Worm (Caenorhabditis elegans) whole organism, L4 larva: Measurements from ENCODE around the gene Y82E9BL.3.
"Not testable (repeated sequence)": the region's sequence is repeated elsewhere in the genome, so short reads cannot be mapped to it uniquely, and the experiment has no call there.

Experiments used
- F10B5.3 ChIP-seq: sonication (generic microtip); optimal IDR thresholded peaks from 2 replicates; lab custom pipeline; 2016; ENCODE audit warnings: mild to moderate bottlenecking, missing genetic modification characterization, missing compliant biosample characterization
- F44E2.7 ChIP-seq: fragments of 200-800 bp; sonication (Bioruptor generic); IDR thresholded peaks from 2 replicates; pipeline ENCODE4 v2.1.2; 2022; ENCODE audit warnings: missing genetic modification characterization, missing compliant biosample characterization
- Y75B8A.6 ChIP-seq: fragments of 200-800 bp; sonication (Bioruptor generic); IDR thresholded peaks from 2 replicates; pipeline ENCODE4 v1.3.6; 2022; ENCODE audit warnings: missing genetic modification reagents, missing genetic modification characterization, missing compliant biosample characterization
- ZK337.2 ChIP-seq: fragments of 200-800 bp; sonication (Bioruptor generic); IDR thresholded peaks from 2 replicates; pipeline ENCODE4 v1.3.6; 2022; ENCODE audit warnings: missing genetic modification reagents, missing genetic modification characterization, missing compliant biosample characterization
- attf-4 ChIP-seq: sonication (generic microtip); optimal IDR thresholded peaks from 3 replicates; lab custom pipeline; 2017; ENCODE audit warnings: missing biosample characterization, missing genetic modification characterization
- ceh-28 ChIP-seq: fragments of 150-350 bp; optimal IDR thresholded peaks from 2 replicates; lab custom pipeline; 2014; ENCODE audit warnings: missing biosample characterization, missing genetic modification reagents, missing genetic modification characterization
- ceh-44 ChIP-seq: fragments of 200-800 bp; sonication (Bioruptor generic); IDR thresholded peaks from 2 replicates; pipeline ENCODE4 v1.3.6; 2022; ENCODE audit warnings: missing genetic modification reagents, missing genetic modification characterization, missing compliant biosample characterization
- ceh-82 ChIP-seq: sonication (generic microtip); optimal IDR thresholded peaks from 2 replicates; lab custom pipeline; 2017; ENCODE audit warnings: missing biosample characterization, missing genetic modification characterization
- cey-2 ChIP-seq: sonication (generic microtip); optimal IDR thresholded peaks from 3 replicates; lab custom pipeline; 2017; ENCODE audit warnings: missing genetic modification characterization, mild to moderate bottlenecking, missing compliant biosample characterization, antibody characterized with exemption, borderline replicate concordance; ENCODE audit not compliant: insufficient read depth
- ctbp-1 ChIP-seq: fragments of 200-800 bp; sonication (Bioruptor generic); IDR thresholded peaks from 2 replicates; pipeline ENCODE4 v1.3.6; 2022; ENCODE audit warnings: missing genetic modification reagents, missing genetic modification characterization, missing compliant biosample characterization
- daf-12 ChIP-seq: fragments of 150-350 bp; optimal IDR thresholded peaks from 2 replicates; lab custom pipeline; 2014; ENCODE audit warnings: missing biosample characterization, missing genetic modification reagents, missing genetic modification characterization
- daf-19 ChIP-seq: fragments of 200-800 bp; sonication (Bioruptor generic); conservative IDR thresholded peaks from 2 replicates; pipeline ENCODE4 v1.3.6; 2022; ENCODE audit warnings: missing genetic modification characterization, missing compliant biosample characterization
- daf-8 ChIP-seq: fragments of 200-800 bp; sonication (Bioruptor generic); IDR thresholded peaks from 2 replicates; pipeline ENCODE4 v1.3.6; 2022; ENCODE audit warnings: missing genetic modification characterization, missing compliant biosample characterization
- dmd-8 ChIP-seq: fragments of 200-800 bp; sonication (Bioruptor generic); IDR thresholded peaks from 2 replicates; pipeline ENCODE4 v1.3.6; 2022; ENCODE audit warnings: missing genetic modification characterization, missing compliant biosample characterization
- dmd-9 ChIP-seq: fragments of 200-800 bp; sonication (Bioruptor generic); IDR thresholded peaks from 2 replicates; pipeline ENCODE4 v1.3.6; 2022; ENCODE audit warnings: missing genetic modification reagents, missing genetic modification characterization, missing compliant biosample characterization
- lin-15B ChIP-seq: fragments of 150-350 bp; sonication (generic microtip); optimal IDR thresholded peaks from 3 replicates; lab custom pipeline; 2014; ENCODE audit warnings: missing biosample characterization, missing genetic modification characterization
- lin-38 ChIP-seq: fragments of 200-800 bp; sonication (Bioruptor generic); IDR thresholded peaks from 2 replicates; pipeline ENCODE4 v1.3.6; 2022; ENCODE audit warnings: missing genetic modification reagents, missing genetic modification characterization, missing compliant biosample characterization
- lir-3 ChIP-seq: sonication (generic microtip); optimal IDR thresholded peaks from 2 replicates; lab custom pipeline; 2016; ENCODE audit warnings: mild to moderate bottlenecking, missing genetic modification characterization, missing compliant biosample characterization
- madf-5 ChIP-seq, 2 experiments: fragments of 200-800 bp; sonication (Bioruptor generic); IDR thresholded peaks; 2 replicates each; pipeline ENCODE4 v1.3.6; 2022; ENCODE audit warnings: missing compliant biosample characterization in 2 of 2, missing genetic modification characterization in 2 of 2
- mxl-2 ChIP-seq: fragments of 200-800 bp; sonication (Bioruptor generic); conservative IDR thresholded peaks from 2 replicates; pipeline ENCODE4 v1.3.6; 2022; ENCODE audit warnings: missing genetic modification reagents, missing genetic modification characterization, missing compliant biosample characterization
- nhr-11 ChIP-seq: fragments of 150-350 bp; optimal IDR thresholded peaks from 2 replicates; lab custom pipeline; 2014; ENCODE audit warnings: missing biosample characterization, missing genetic modification characterization
- nhr-237 ChIP-seq: sonication (generic microtip); optimal IDR thresholded peaks from 2 replicates; lab custom pipeline; 2017; ENCODE audit warnings: missing biosample characterization, missing genetic modification characterization
- nhr-25 ChIP-seq: sonication (generic microtip); optimal IDR thresholded peaks from 2 replicates; lab custom pipeline; 2017; ENCODE audit warnings: missing genetic modification characterization, mild to moderate bottlenecking, missing compliant biosample characterization, antibody characterized with exemption, moderate library complexity, borderline replicate concordance; ENCODE audit not compliant: insufficient read depth
- nhr-28 ChIP-seq: fragments of 150-350 bp; optimal IDR thresholded peaks from 2 replicates; lab custom pipeline; 2014; ENCODE audit warnings: missing biosample characterization, missing genetic modification characterization
- nhr-77 ChIP-seq: fragments of 150-350 bp; optimal IDR thresholded peaks from 2 replicates; lab custom pipeline; 2014; ENCODE audit warnings: missing biosample characterization, missing genetic modification characterization
- php-3 ChIP-seq: fragments of 200-800 bp; sonication (Bioruptor generic); IDR thresholded peaks from 2 replicates; pipeline ENCODE4 v1.3.6; 2022; ENCODE audit warnings: missing genetic modification reagents, missing genetic modification characterization, missing compliant biosample characterization
- saeg-2 ChIP-seq: fragments of 200-800 bp; sonication (Bioruptor generic); IDR thresholded peaks from 2 replicates; pipeline ENCODE4 v1.3.6; 2022; ENCODE audit warnings: missing genetic modification reagents, missing genetic modification characterization, missing compliant biosample characterization
- sdz-12 ChIP-seq: fragments of 200-800 bp; sonication (Bioruptor generic); optimal IDR thresholded peaks from 2 replicates; lab custom pipeline; 2018; ENCODE audit warnings: mild to moderate bottlenecking, missing genetic modification characterization, missing compliant biosample characterization
- skn-1 ChIP-seq: fragments of 150-350 bp; optimal IDR thresholded peaks from 2 replicates; lab custom pipeline; 2014; ENCODE audit warnings: missing biosample characterization, missing genetic modification characterization
- spr-1 ChIP-seq: sonication (generic microtip); optimal IDR thresholded peaks from 2 replicates; lab custom pipeline; 2016; ENCODE audit warnings: mild to moderate bottlenecking, missing genetic modification characterization, missing compliant biosample characterization
- tag-97 ChIP-seq: fragments of 200-800 bp; sonication (Bioruptor generic); IDR thresholded peaks from 2 replicates; pipeline ENCODE4 v1.3.6; 2022; ENCODE audit warnings: missing genetic modification characterization, missing compliant biosample characterization
- unc-62 ChIP-seq, 3 experiments: fragments of 150-350 bp in 1 of 3; sonication (generic microtip); optimal IDR thresholded peaks in 2 of 3; peaks in 1 of 3; 1 replicate in 1 of 3; 2 replicates in 2 of 3; lab custom pipeline; 2014 to 2017; ENCODE audit warnings: missing biosample characterization in 3 of 3, missing genetic modification characterization in 3 of 3, missing genetic modification reagents in 3 of 3, missing genotype in 1 of 3
- vab-7 ChIP-seq: fragments of 200-800 bp; sonication (Bioruptor generic); IDR thresholded peaks from 2 replicates; pipeline ENCODE4 v1.3.6; 2022; ENCODE audit warnings: missing genetic modification reagents, missing genetic modification characterization, missing compliant biosample characterization
- zag-1 ChIP-seq: fragments of 150-350 bp; optimal IDR thresholded peaks from 2 replicates; lab custom pipeline; 2014; ENCODE audit warnings: missing biosample characterization, missing genetic modification characterization
- zip-11 ChIP-seq: fragments of 200-800 bp; sonication (Bioruptor generic); IDR thresholded peaks from 2 replicates; pipeline ENCODE4 v1.3.6; 2022; ENCODE audit warnings: missing genetic modification characterization, missing compliant biosample characterization
- zip-2 ChIP-seq: fragments of 150-350 bp; optimal IDR thresholded peaks from 2 replicates; lab custom pipeline; 2014; ENCODE audit warnings: missing biosample characterization, missing genetic modification characterization
- ztf-11 ChIP-seq: fragments of 150-350 bp; optimal IDR thresholded peaks from 2 replicates; lab custom pipeline; 2014; ENCODE audit warnings: missing biosample characterization, missing genetic modification characterization

The Y82E9BL.3 gene

DNA sequence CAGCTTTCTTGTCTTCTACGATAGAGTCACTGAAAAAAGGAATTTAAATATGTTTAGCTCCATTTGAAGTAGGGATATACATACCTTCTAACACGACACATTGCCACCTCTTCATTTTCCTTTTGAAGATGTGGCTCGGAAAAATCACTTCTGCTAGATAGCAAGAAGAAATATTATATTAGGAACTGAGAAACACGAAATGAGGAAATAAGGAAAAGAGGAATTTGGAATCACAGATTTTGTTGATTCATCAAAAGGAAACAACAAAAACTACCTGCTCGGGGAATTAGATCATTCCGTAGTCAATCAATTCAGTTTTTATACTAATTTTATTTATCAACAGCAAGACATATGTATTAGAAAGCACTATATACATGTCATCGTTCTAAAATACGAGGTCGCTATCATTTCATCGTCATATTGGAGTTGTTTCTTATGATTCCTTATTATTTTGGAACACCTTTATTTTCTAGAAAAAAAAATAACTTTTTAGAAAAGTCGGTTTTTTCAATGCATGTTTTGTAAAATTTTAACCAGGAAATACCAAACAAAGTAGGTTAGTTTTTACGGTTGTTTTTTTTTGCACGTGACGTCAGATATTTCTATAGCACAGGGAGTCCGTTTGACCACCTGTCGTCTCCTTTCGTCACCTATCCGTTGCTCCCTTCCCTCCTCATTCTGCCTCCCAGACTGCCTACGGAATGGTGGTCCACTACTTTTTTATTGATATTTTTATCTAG lies 30.1 kb upstream of the Y82E9BL.3 start, which contains the start of the genes pals-21 and Y82E9BR.6:
TSS of gene pals-21 (minus strand) at position 101 of the 740 bp plus-strand sequence.
TSS of gene Y82E9BR.6 (plus strand) at position 690 of the 740 bp plus-strand sequence.
- no peak for TF ChIP-seq attf-4 (tag; lab: Kevin White, UChicago)
- TF ChIP-seq lin-38 (GFP tag; lab: Robert Waterston, UW): no peak
- TF ChIP-seq ceh-44 (GFP tag; lab: Robert Waterston, UW): no peak
- TF ChIP-seq cey-2 (tag; lab: Kevin White, UChicago): no peak
- TF ChIP-seq mxl-2 (GFP tag; lab: Robert Waterston, UW): no peak
- no peak for TF ChIP-seq daf-19 (GFP tag; lab: Robert Waterston, UW)
- TF ChIP-seq dmd-9 (GFP tag; lab: Robert Waterston, UW): no peak
- TF ChIP-seq spr-1 (tag; lab: Kevin White, UChicago): no peak
- no peak for TF ChIP-seq php-3
- no peak for TF ChIP-seq ceh-28 (tag; lab: Kevin White, UChicago)
- TF ChIP-seq dmd-8 (GFP tag; lab: Robert Waterston, UW): no peak
- TF ChIP-seq ztf-11 (tag; lab: Kevin White, UChicago): no peak
- TF ChIP-seq F44E2.7: no peak
- no peak for TF ChIP-seq ZK337.2 (GFP tag; lab: Robert Waterston, UW)
- no peak for TF ChIP-seq tag-97 (GFP tag; lab: Robert Waterston, UW)
- TF ChIP-seq vab-7 (GFP tag; lab: Robert Waterston, UW): no peak
- no peak for TF ChIP-seq zag-1
- no peak for TF ChIP-seq madf-5 (GFP tag; IDR thresholded peaks at IDR 0.05; lab: Robert Waterston, UW)

DNA sequence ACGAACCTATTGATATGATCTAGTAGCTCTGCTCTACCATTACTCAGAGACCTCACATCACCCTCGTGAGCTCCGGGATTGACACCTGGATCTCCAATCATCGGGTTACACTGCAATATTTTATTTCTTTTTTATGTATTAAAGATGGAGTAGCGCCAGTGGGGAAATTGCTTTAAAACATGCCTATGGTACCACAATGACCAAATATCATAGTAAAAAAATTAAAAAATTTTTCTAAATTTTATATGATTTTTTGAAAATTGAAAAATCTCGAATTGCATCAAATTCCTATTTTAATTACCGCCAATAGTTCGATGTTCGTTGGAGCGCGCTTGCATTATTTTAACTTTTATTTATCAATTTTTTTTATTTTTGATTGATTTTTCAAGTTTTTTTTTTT lies 27.3 kb upstream of the Y82E9BL.3 start, which contains the start of gene pals-40:
TSS of gene pals-40 (minus strand) at position 101 of the 400 bp plus-strand sequence.
- TF ChIP-seq lir-3 (tag; lab: Kevin White, UChicago); skn-1; Y75B8A.6 (GFP tag; lab: Robert Waterston, UW): not testable (repeated sequence)
- TF ChIP-seq, all 104 proteins: peak for 0; not testable (repeated sequence) for 104

DNA sequence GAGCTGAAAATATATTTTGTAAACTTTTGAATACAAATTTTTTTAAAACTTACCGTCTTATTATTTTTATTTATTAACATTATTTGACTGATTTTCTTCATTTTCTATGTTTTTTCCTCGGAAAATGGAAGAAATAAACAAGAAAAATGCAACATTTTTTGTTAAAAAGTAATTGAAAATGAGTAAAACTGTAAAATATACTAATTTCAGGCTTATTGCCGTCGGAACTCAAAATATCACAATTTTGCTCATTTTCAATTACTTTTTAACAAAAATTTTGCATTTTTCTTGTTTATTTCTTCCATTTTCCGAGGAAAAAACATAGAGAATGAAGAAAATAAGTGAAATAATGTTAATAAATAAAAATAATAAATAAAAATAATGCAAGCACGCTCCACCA lies 24.8 kb upstream of the Y82E9BL.3 start, which contains the start of gene Y82E9BR.10:
TSS of gene Y82E9BR.10 (minus strand) at position 101 of the 400 bp plus-strand sequence.
- not testable (repeated sequence) for TF ChIP-seq tag-97, ctbp-1, zip-11 (GFP tag; lab: Robert Waterston, UW)

DNA sequence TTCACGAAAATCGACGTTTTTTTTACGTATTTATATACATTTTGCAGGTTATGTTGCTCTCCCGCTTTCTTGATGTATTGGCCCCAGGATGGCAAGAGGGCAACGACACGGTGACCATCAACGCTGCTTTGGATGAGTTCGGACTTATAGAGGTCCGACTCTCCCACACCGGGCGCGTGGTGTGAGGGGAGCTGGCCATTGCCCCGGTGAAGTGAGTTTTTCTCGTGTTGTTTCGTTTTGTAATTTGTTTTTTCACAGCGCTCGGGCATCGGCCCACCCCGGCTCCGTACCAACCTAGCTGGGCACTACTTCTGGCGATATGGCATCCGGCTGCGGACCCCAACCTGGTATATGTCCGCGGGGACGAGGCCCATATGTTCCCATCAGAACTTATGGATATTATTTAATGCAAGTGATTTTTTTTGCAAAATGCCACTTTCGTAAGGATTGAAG lies 23.7 kb upstream of the Y82E9BL.3 start, which contains the start of gene Y82E9BR.20:
TSS of gene Y82E9BR.20 (plus strand) at position 51 of the 453 bp plus-strand sequence.
- TF ChIP-seq unc-62 (GFP tag; optimal IDR thresholded peaks at IDR 0.05 in 1 of 2; lab: Kevin White, UChicago) (peak in 1 of 2 experiments; percentile 90), unc-62 (tag; optimal IDR thresholded peaks at IDR 0.05; lab: Kevin White, UChicago) (no peak), lin-15B (tag; lab: Kevin White, UChicago) (no peak)

DNA sequence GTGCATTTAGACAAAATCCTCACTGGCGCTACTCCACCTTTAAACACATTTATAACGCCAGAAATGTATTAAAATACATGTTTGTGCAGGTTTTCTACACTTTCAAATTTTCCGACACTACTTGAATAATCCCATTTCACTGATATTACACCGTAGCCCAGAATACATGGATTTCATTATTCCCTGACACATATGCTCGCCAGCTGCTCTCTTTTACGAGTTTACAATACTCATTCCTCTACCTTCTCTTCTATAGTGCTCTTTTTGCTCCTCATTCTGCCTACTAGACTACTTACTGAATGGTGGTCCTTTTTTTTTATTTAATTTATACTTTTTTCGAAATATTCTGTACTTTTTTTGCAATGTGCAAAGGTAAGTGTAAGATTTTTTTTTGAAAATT lies 21.9 kb upstream of the Y82E9BL.3 start:
- TF ChIP-seq tag-97 (GFP tag; lab: Robert Waterston, UW) (no peak), nhr-25 (tag; lab: Kevin White, UChicago) (no peak), ceh-28 (tag; lab: Kevin White, UChicago) (no peak), zip-2 (tag; lab: Kevin White, UChicago) (no peak), ceh-82 (tag; lab: Kevin White, UChicago) (no peak), daf-19 (GFP tag; lab: Robert Waterston, UW) (no peak), php-3 (no peak), nhr-77 (tag; lab: Kevin White, UChicago) (no peak), daf-8 (GFP tag; lab: Robert Waterston, UW) (no peak), skn-1 (no peak), nhr-28 (tag; lab: Kevin White, UChicago) (no peak), nhr-11 (tag; lab: Kevin White, UChicago) (no peak), spr-1 (tag; lab: Kevin White, UChicago) (no peak), nhr-237 (tag; lab: Kevin White, UChicago) (no peak), saeg-2 (GFP tag; lab: Robert Waterston, UW) (no peak), Y75B8A.6 (GFP tag; lab: Robert Waterston, UW) (no peak), F10B5.3 (tag; lab: Kevin White, UChicago) (no peak), sdz-12 (no peak), daf-12 (tag; lab: Kevin White, UChicago) (no peak), mxl-2 (GFP tag; lab: Robert Waterston, UW) (no peak)
